Worm (Caenorhabditis elegans): ENCODE measurements around the gene K08F9.3.
"Not testable (repeated sequence)": the region's sequence is repeated elsewhere in the genome, so short reads cannot be mapped to it uniquely, and the experiment has no call there.

Gene K08F9.3

ce11 chrV:15140247-15140646 is at the start of gene K08F9.3:
Gene K08F9.3 (plus strand): TSS chrV:15140547.
- no peak for TF ChIP-seq klf-2 (GFP tag; conservative IDR thresholded peaks at IDR 0.05)
- TF ChIP-seq med-1 (GFP tag; optimal IDR thresholded peaks at IDR 0.05; ENCODE audit: insufficient read depth), result no peak
- TF ChIP-seq ref-1 (GFP tag; conservative IDR thresholded peaks at IDR 0.05), result no peak
- TF ChIP-seq tab-1 (GFP tag; IDR thresholded peaks at IDR 0.05), result no peak
- no peak for TF ChIP-seq cog-1 (tag; optimal IDR thresholded peaks at IDR 0.05)
- no peak for TF ChIP-seq T22C8.4 (GFP tag; IDR thresholded peaks at IDR 0.05)
- no peak for TF ChIP-seq ztf-23 (GFP tag; IDR thresholded peaks at IDR 0.05)
- no peak for TF ChIP-seq flt-1 (GFP tag; IDR thresholded peaks at IDR 0.05)
- TF ChIP-seq ztf-29 (GFP tag; IDR thresholded peaks at IDR 0.05), result no peak

- TF ChIP-seq flt-1 (GFP tag; IDR thresholded peaks at IDR 0.05) (no peak), tab-1 (GFP tag; IDR thresholded peaks at IDR 0.05) (no peak), cog-1 (tag; optimal IDR thresholded peaks at IDR 0.05) (no peak), ref-1 (GFP tag; conservative IDR thresholded peaks at IDR 0.05) (no peak), med-1 (GFP tag; optimal IDR thresholded peaks at IDR 0.05; ENCODE audit: insufficient read depth) (no peak), klf-2 (GFP tag; conservative IDR thresholded peaks at IDR 0.05) (no peak), ztf-23 (GFP tag; IDR thresholded peaks at IDR 0.05) (no peak), T22C8.4 (GFP tag; IDR thresholded peaks at IDR 0.05) (no peak), ztf-29 (GFP tag; IDR thresholded peaks at IDR 0.05) (no peak)
These were observed 47.7 kb upstream of the K08F9.3 start, which contains the start of gene txt-12 for ce11 chrV:15092666-15093065. Gene txt-12 (plus strand): TSS chrV:15092966.

ce11 chrV:15094749-15095148 is 45.6 kb upstream of the K08F9.3 start, which contains the start of gene srx-78:
Gene srx-78 (plus strand): TSS chrV:15095049.
- TF ChIP-seq ztf-29 (GFP tag; IDR thresholded peaks at IDR 0.05), result no peak
- no peak for TF ChIP-seq cog-1 (tag; optimal IDR thresholded peaks at IDR 0.05)
- TF ChIP-seq klf-2 (GFP tag; conservative IDR thresholded peaks at IDR 0.05), result no peak
- TF ChIP-seq tab-1 (GFP tag; IDR thresholded peaks at IDR 0.05), result no peak
- no peak for TF ChIP-seq ztf-23 (GFP tag; IDR thresholded peaks at IDR 0.05)

ce11 chrV:15099447-15099846 is 40.9 kb upstream of the K08F9.3 start, which contains the start of gene C01G10.1:
Gene C01G10.1 (plus strand): TSS chrV:15099747.
- TF ChIP-seq ref-1 (GFP tag; conservative IDR thresholded peaks at IDR 0.05) (no peak), tab-1 (GFP tag; IDR thresholded peaks at IDR 0.05) (no peak), T22C8.4 (GFP tag; IDR thresholded peaks at IDR 0.05) (no peak), klf-2 (GFP tag; conservative IDR thresholded peaks at IDR 0.05) (no peak), ztf-23 (GFP tag; IDR thresholded peaks at IDR 0.05) (no peak), flt-1 (GFP tag; IDR thresholded peaks at IDR 0.05) (no peak), cog-1 (tag; optimal IDR thresholded peaks at IDR 0.05) (no peak), ztf-29 (GFP tag; IDR thresholded peaks at IDR 0.05) (no peak), med-1 (GFP tag; optimal IDR thresholded peaks at IDR 0.05; ENCODE audit: insufficient read depth) (no peak)

- TF ChIP-seq ref-1 (GFP tag; conservative IDR thresholded peaks at IDR 0.05); ztf-29 (GFP tag; IDR thresholded peaks at IDR 0.05); T22C8.4 (GFP tag; IDR thresholded peaks at IDR 0.05): not testable (repeated sequence)
These were observed 34.3 kb upstream of the K08F9.3 start, which contains the start of gene C01G10.14 for ce11 chrV:15105893-15106598. Gene C01G10.14 (minus strand): TSS chrV:15105943.

- TF ChIP-seq klf-2 (GFP tag; conservative IDR thresholded peaks at IDR 0.05), result no peak
- no peak for TF ChIP-seq ref-1 (GFP tag; conservative IDR thresholded peaks at IDR 0.05)
- no peak for TF ChIP-seq cog-1 (tag; optimal IDR thresholded peaks at IDR 0.05)
- TF ChIP-seq T22C8.4 (GFP tag; IDR thresholded peaks at IDR 0.05), result no peak
- no peak for TF ChIP-seq flt-1 (GFP tag; IDR thresholded peaks at IDR 0.05)
- TF ChIP-seq ztf-29 (GFP tag; IDR thresholded peaks at IDR 0.05), result no peak
- no peak for TF ChIP-seq med-1 (GFP tag; optimal IDR thresholded peaks at IDR 0.05; ENCODE audit: insufficient read depth)
- TF ChIP-seq ztf-23 (GFP tag; IDR thresholded peaks at IDR 0.05), result no peak
- no peak for TF ChIP-seq tab-1 (GFP tag; IDR thresholded peaks at IDR 0.05)
These were observed 31.1 kb upstream of the K08F9.3 start, which contains the start of gene Y75B12A.2 for ce11 chrV:15109260-15109659. Gene Y75B12A.2 (plus strand): TSS chrV:15109560.

- TF ChIP-seq flt-1 (GFP tag; IDR thresholded peaks at IDR 0.05), result no peak
- no peak for TF ChIP-seq cog-1 (tag; optimal IDR thresholded peaks at IDR 0.05)
- no peak for TF ChIP-seq T22C8.4 (GFP tag; IDR thresholded peaks at IDR 0.05)
- TF ChIP-seq ztf-23 (GFP tag; IDR thresholded peaks at IDR 0.05), result no peak
- no peak for TF ChIP-seq med-1 (GFP tag; optimal IDR thresholded peaks at IDR 0.05; ENCODE audit: insufficient read depth)
- no peak for TF ChIP-seq ztf-29 (GFP tag; IDR thresholded peaks at IDR 0.05)
- no peak for TF ChIP-seq tab-1 (GFP tag; IDR thresholded peaks at IDR 0.05)
- no peak for TF ChIP-seq ref-1 (GFP tag; conservative IDR thresholded peaks at IDR 0.05)
- TF ChIP-seq klf-2 (GFP tag; conservative IDR thresholded peaks at IDR 0.05), result no peak
These were observed 28.7 kb upstream of the K08F9.3 start, which contains the start of gene T01G5.7 for ce11 chrV:15111660-15112059. Gene T01G5.7 (plus strand): TSS chrV:15111960.

ce11 chrV:15113992-15114391 is 26.4 kb upstream of the K08F9.3 start, which contains the start of gene T01G5.6:
Gene T01G5.6 (minus strand): TSS chrV:15114092.
- TF ChIP-seq ztf-23 (GFP tag; IDR thresholded peaks at IDR 0.05) (no peak), ref-1 (GFP tag; conservative IDR thresholded peaks at IDR 0.05) (no peak)

- not testable (repeated sequence) for TF ChIP-seq cog-1 (tag; optimal IDR thresholded peaks at IDR 0.05); flt-1 (GFP tag; IDR thresholded peaks at IDR 0.05); klf-2 (GFP tag; conservative IDR thresholded peaks at IDR 0.05)
These were observed 24.4 kb upstream of the K08F9.3 start, which contains the start of gene T01G5.8 for ce11 chrV:15115968-15116367. Gene T01G5.8 (plus strand): TSS chrV:15116268.

ce11 chrV:15119517-15119916 is 20.8 kb upstream of the K08F9.3 start, which contains the start of gene flor-1:
Gene flor-1 (minus strand): TSS chrV:15119617.
- TF ChIP-seq ref-1 (GFP tag; conservative IDR thresholded peaks at IDR 0.05) (no peak), klf-2 (GFP tag; conservative IDR thresholded peaks at IDR 0.05) (no peak), ztf-23 (GFP tag; IDR thresholded peaks at IDR 0.05) (no peak), ztf-29 (GFP tag; IDR thresholded peaks at IDR 0.05) (no peak), med-1 (GFP tag; optimal IDR thresholded peaks at IDR 0.05; ENCODE audit: insufficient read depth) (no peak), tab-1 (GFP tag; IDR thresholded peaks at IDR 0.05) (no peak), cog-1 (tag; optimal IDR thresholded peaks at IDR 0.05) (no peak), flt-1 (GFP tag; IDR thresholded peaks at IDR 0.05) (no peak), T22C8.4 (GFP tag; IDR thresholded peaks at IDR 0.05) (no peak)
